Worm (Caenorhabditis elegans): ENCODE measurements around the gene K09B3.1.

DNA sequence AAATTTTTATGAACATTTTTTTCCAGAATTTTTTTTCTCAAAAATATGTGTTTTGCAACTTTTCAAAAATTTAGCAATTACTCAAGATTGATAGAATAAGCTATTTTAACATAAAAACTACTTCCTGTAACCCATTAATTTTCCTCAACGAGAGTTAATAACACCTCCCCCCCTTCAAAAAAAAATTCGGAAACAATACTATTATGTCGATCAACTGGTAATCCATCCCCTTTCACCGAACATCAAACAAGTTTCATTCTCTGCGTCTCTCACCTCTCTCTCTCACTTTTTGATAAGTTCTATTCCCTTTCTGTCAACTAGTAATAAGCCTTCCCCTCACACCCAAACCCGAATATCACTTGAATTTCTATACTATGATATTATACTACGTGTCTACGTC is 10.6 kb upstream of the K09B3.1 start, which contains the start of gene glct-6:
- TF ChIP-seq aha-1 (tag; optimal IDR thresholded peaks at IDR 0.05) (no peak), pqm-1 (tag; optimal IDR thresholded peaks at IDR 0.05) (no peak), skn-1 (tag; optimal IDR thresholded peaks at IDR 0.05) (no peak), unc-30 (tag; optimal IDR thresholded peaks at IDR 0.05) (no peak), mef-2 (tag; optimal IDR thresholded peaks at IDR 0.05) (no peak), nhr-11 (tag; optimal IDR thresholded peaks at IDR 0.05) (no peak), egl-13 (tag; optimal IDR thresholded peaks at IDR 0.05) (no peak), vab-15 (tag; optimal IDR thresholded peaks at IDR 0.05) (no peak), ets-5 (GFP tag; IDR thresholded peaks at IDR 0.05) (no peak), rnt-1 (tag; optimal IDR thresholded peaks at IDR 0.05) (no peak), ztf-11 (tag; optimal IDR thresholded peaks at IDR 0.05) (no peak), C16A3.4 (tag; optimal IDR thresholded peaks at IDR 0.05) (no peak)

Data from whole organism, L1 larva.